Worm (Caenorhabditis elegans) whole organism, L4/young adult: Measurements from ENCODE around the gene C04E12.2.

ENCODE experiments used
- W03F9.2 ChIP-seq: fragments of 150-350 bp; optimal IDR thresholded peaks from 2 replicates; lab custom pipeline; 2014; ENCODE audit warnings: missing biosample characterization, missing genetic modification characterization
- dao-5 ChIP-seq: sonication (generic microtip); optimal IDR thresholded peaks from 2 replicates; lab custom pipeline; 2016; ENCODE audit warnings: missing genotype, missing genetic modification characterization, moderate library complexity, missing compliant biosample characterization
- him-1 ChIP-seq: sonication (generic microtip); optimal IDR thresholded peaks from 2 replicates; lab custom pipeline; 2016; ENCODE audit warnings: missing genotype, missing genetic modification reagents, missing genetic modification characterization, missing compliant biosample characterization

DNA sequence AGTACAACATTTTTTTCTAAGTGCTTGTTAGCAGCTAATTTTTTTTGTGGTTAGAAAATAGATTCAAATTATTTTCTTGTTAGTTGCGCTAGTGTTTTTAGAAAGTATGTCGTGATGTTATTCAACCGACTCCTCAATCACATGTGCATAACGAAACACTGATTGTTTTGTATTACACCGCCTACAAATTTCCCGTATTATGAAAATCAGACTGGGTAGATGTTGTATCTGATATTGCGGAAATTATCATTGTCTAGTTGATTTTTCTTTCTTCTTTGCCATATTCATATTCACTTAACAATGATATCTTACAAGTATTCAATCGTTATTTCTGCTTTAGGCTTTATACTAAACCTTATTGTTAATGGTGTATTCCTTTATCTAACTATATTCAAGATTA, 16.6 kb upstream of the C04E12.2 start, which contains the start of gene str-63:
- TF ChIP-seq W03F9.2, result no peak
- TF ChIP-seq him-1, result no peak
- TF ChIP-seq dao-5 (tag; lab: Kevin White, UChicago), result no peak
